Fruit fly (Drosophila melanogaster) whole organism: ENCODE measurements around the gene Awh.

Experiments
- EcR ChIP-seq, 2 experiments: fragments of >200 bp; optimal IDR thresholded peaks; 2 replicates each; lab custom pipeline; 2017; ENCODE audit warnings: missing biosample characterization in 2 of 2, missing genetic modification characterization in 2 of 2, missing genetic modification reagents in 2 of 2
- psq ChIP-seq: fragments of >200 bp; optimal IDR thresholded peaks from 2 replicates; lab custom pipeline; 2017

DNA sequence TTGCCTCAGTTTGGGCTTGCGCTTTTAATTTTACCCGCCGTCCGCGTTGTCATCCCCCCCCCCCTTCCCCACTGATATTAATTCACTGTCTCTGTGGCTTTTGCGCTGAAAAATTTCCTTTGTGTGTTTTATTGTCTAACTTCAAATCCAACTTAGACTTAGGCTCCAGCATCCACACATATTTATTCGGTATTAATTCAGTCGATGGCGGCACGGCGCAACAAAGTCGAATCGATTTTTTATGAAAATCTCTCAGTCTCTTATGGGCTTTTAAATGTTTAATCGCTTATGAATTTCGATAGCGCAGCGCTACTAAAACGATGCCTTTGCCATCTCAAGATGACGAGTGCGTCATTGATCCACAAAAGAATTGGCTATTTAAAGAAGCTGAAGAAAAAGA lies 30.0 kb downstream of the Awh start:
- TF ChIP-seq psq (no peak), EcR (GFP tag; optimal IDR thresholded peaks at IDR 0.05; lab: Kevin White, UChicago) (no peak)
